Worm (Caenorhabditis elegans) whole organism, midembryonic: ENCODE data around the gene C17B7.15.
"Not testable (repeated sequence)": the region's sequence is repeated elsewhere in the genome, so short reads cannot be mapped to it uniquely, and the experiment has no call there.

ENCODE experiments used
- klf-2 ChIP-seq: fragments of 200-800 bp; sonication (Bioruptor generic); conservative IDR thresholded peaks from 2 replicates; pipeline ENCODE4 v1.3.6; 2022; ENCODE audit warnings: missing genetic modification reagents, missing genetic modification characterization, missing compliant biosample characterization
- tab-1 ChIP-seq: fragments of 200-800 bp; sonication (Bioruptor generic); IDR thresholded peaks from 2 replicates; pipeline ENCODE4 v1.3.6; 2022; ENCODE audit warnings: missing genetic modification characterization, missing compliant biosample characterization
- ztf-23 ChIP-seq: fragments of 200-800 bp; sonication (Bioruptor generic); IDR thresholded peaks from 2 replicates; pipeline ENCODE4 v1.3.6; 2022; ENCODE audit warnings: missing genetic modification reagents, missing genetic modification characterization, missing compliant biosample characterization

ce11 chrV:3399952-3400351 is 50.0 kb downstream of the C17B7.15 start, which contains the start of gene T20D4.10:
- not testable (repeated sequence) for TF ChIP-seq tab-1 (GFP tag; lab: Robert Waterston, UW); ztf-23 (GFP tag; lab: Robert Waterston, UW); klf-2
